Fruit fly (Drosophila melanogaster) whole organism, wandering third instar larva: ENCODE results near the gene Ntf-2r.

Experiments
- h ChIP-seq: fragments of 200-800 bp; sonication (Bioruptor generic); optimal IDR thresholded peaks from 3 replicates; lab custom pipeline; 2016; ENCODE audit warnings: missing biosample characterization, mild to moderate bottlenecking, missing genetic modification characterization
- jim ChIP-seq: fragments of 175-275, 200-325 bp; sonication (Bioruptor generic); optimal IDR thresholded peaks from 2 replicates; lab custom pipeline; 2016; ENCODE audit warnings: missing biosample characterization, mild to moderate bottlenecking, missing genetic modification characterization
- pan ChIP-seq: fragments of >200 bp; optimal IDR thresholded peaks from 2 replicates; lab custom pipeline; 2017

DNA sequence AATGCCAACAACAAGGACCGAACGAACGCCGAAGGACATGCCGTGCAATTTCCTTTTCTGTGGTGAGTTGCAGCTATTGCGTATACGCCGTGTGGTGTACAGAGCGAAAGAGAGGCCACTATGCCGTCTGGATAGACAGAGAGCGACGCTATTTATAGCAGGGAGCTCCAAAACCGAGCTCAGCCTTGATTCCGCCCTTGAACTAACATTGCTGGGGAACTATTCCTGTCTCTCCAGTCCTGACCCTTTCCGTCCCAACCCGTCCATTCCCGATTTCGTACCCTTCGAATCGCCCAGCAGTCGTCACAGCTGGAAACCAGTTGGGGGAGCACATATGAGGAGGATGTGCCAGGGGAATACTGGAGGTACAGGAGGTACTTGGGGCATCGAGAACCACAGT, 4.1 kb downstream of the Ntf-2r start:
- no peak for TF ChIP-seq pan (lab: Kevin White, UChicago)
- no peak for TF ChIP-seq h (GFP tag; lab: Kevin White, UChicago)
- no peak for TF ChIP-seq jim (GFP tag; lab: Kevin White, UChicago)
